Fruit fly (Drosophila melanogaster): ENCODE measurements around the gene Con.
A peak's percentile ranks its signal among the peaks of the same experiment; 100 is the strongest.

Con gene

dm6 chr3L:4992126-4992525 lies 86.7 kb downstream of the Con start (continued):
- TF ChIP-seq ara (GFP tag; IDR thresholded peaks at IDR 0.05) = 0 out of 2 replicates have a peak, but pooled peaks have one; percentile 19
- TF ChIP-seq croc (GFP tag; conservative IDR thresholded peaks at IDR 0.05) = no peak
- no peak for TF ChIP-seq vnd (GFP tag; IDR thresholded peaks at IDR 0.05; ENCODE audit: partially characterized antibody)
- no peak for TF ChIP-seq Mrtf (GFP tag; IDR thresholded peaks at IDR 0.05)
- no peak for TF ChIP-seq toy (GFP tag; IDR thresholded peaks at IDR 0.05)
- no peak for TF ChIP-seq repo (GFP tag; optimal IDR thresholded peaks at IDR 0.05)
- no peak for TF ChIP-seq Dll (GFP tag; IDR thresholded peaks at IDR 0.05; ENCODE audit: partially characterized antibody)
- no peak for TF ChIP-seq eve (GFP tag; optimal IDR thresholded peaks at IDR 0.05)
- TF ChIP-seq bab2 (GFP tag; optimal IDR thresholded peaks at IDR 0.05) = no peak
- peak; percentile 14 for TF ChIP-seq CG14710 (tag; optimal IDR thresholded peaks at IDR 0.05)
- no peak for TF ChIP-seq CG16815 (GFP tag; optimal IDR thresholded peaks at IDR 0.05)
- TF ChIP-seq gem (tag; optimal IDR thresholded peaks at IDR 0.05) = peak; percentile 1
- no peak for TF ChIP-seq Optix (GFP tag; IDR thresholded peaks at IDR 0.05)
- no peak for TF ChIP-seq nmo (GFP tag; optimal IDR thresholded peaks at IDR 0.05)
- TF ChIP-seq HmgD (GFP tag; optimal IDR thresholded peaks at IDR 0.05) = no peak
- no peak for TF ChIP-seq CG18599 (GFP tag; optimal IDR thresholded peaks at IDR 0.05)
- TF ChIP-seq Antp (GFP tag; optimal IDR thresholded peaks at IDR 0.05) = no peak
- no peak for TF ChIP-seq CG16813 (GFP tag; IDR thresholded peaks at IDR 0.05; ENCODE audit: partially characterized antibody)
- no peak for TF ChIP-seq ranshi (GFP tag; IDR thresholded peaks at IDR 0.05)
- no peak for TF ChIP-seq mirr (GFP tag; optimal IDR thresholded peaks at IDR 0.05)
- TF ChIP-seq CG17612 (GFP tag; IDR thresholded peaks at IDR 0.05) = no peak
- no peak for TF ChIP-seq chn (GFP tag; optimal IDR thresholded peaks at IDR 0.05)
- no peak for TF ChIP-seq dm (GFP tag; optimal IDR thresholded peaks at IDR 0.05)
- TF ChIP-seq stwl (tag; optimal IDR thresholded peaks at IDR 0.05) = no peak
- TF ChIP-seq CG9797 (GFP tag; optimal IDR thresholded peaks at IDR 0.05) = no peak
- no peak for TF ChIP-seq gro (GFP tag; optimal IDR thresholded peaks at IDR 0.05)
- TF ChIP-seq Ets65A (GFP tag) = no peak
- TF ChIP-seq CG10147 (GFP tag; optimal IDR thresholded peaks at IDR 0.05) = no peak
- no peak for TF ChIP-seq hb (GFP tag; IDR thresholded peaks at IDR 0.05; ENCODE audit: partially characterized antibody)
- TF ChIP-seq CG14667 (GFP tag; IDR thresholded peaks at IDR 0.05) = no peak
- TF ChIP-seq HHEX (GFP tag; optimal IDR thresholded peaks at IDR 0.05) = no peak
- no peak for TF ChIP-seq klu (GFP tag; IDR thresholded peaks at IDR 0.05)
- no peak for TF ChIP-seq ap (GFP tag; IDR thresholded peaks at IDR 0.05)
- TF ChIP-seq CG5953 (GFP tag; IDR thresholded peaks at IDR 0.05) = no peak
- no peak for TF ChIP-seq Deaf1 (tag; optimal IDR thresholded peaks at IDR 0.05)
- no peak for TF ChIP-seq CG34224 (GFP tag; IDR thresholded peaks at IDR 0.05; ENCODE audit: partially characterized antibody)
- no peak for TF ChIP-seq CG10267 (tag; optimal IDR thresholded peaks at IDR 0.05)
- TF ChIP-seq phol (tag; optimal IDR thresholded peaks at IDR 0.05) = no peak

DNA sequence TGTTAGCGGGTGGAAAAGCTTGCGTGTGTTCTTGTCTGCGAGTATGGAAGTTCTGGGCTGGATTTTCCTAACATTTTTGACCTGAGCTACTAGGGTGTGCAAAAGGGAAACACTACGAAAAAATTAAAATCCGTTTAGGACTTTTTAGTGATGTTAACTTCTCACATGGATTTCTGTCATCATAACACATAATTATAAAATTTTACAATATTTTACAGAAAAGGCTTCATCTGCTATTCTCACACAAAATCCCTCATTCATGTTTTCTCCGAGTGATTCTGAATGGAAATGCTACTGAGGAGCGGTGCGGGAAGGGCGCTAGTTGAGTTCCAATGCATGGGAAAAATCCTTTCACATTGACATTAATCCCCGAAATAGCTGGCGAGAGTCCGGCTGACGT lies 98.2 kb downstream of the Con start, which contains the start of gene CG17030:
Gene CG17030, minus strand, starts transcription at position 101 of the 400 bp plus-strand sequence.
- TF ChIP-seq z (GFP tag; IDR thresholded peaks at IDR 0.05) = no peak
- TF ChIP-seq CG4617 (GFP tag; optimal IDR thresholded peaks at IDR 0.05; ENCODE audit: borderline replicate concordance) = no peak
- no peak for TF ChIP-seq CG11093 (GFP tag; IDR thresholded peaks at IDR 0.05)
- TF ChIP-seq fd3F (GFP tag; optimal IDR thresholded peaks at IDR 0.05) = no peak
- TF ChIP-seq hbn (GFP tag; IDR thresholded peaks at IDR 0.05; ENCODE audit: partially characterized antibody) = no peak
- TF ChIP-seq twi (tag; optimal IDR thresholded peaks at IDR 0.05) = no peak
- no peak for TF ChIP-seq sob (GFP tag; IDR thresholded peaks at IDR 0.05)
- no peak for TF ChIP-seq zen2 (GFP tag; IDR thresholded peaks at IDR 0.05; ENCODE audit: partially characterized antibody)
- TF ChIP-seq CG8944 (GFP tag; optimal IDR thresholded peaks at IDR 0.05) = no peak
- TF ChIP-seq sr (GFP tag; IDR thresholded peaks at IDR 0.05) = no peak
- TF ChIP-seq CG43689 (GFP tag; IDR thresholded peaks at IDR 0.05) = no peak
- TF ChIP-seq hkb (optimal IDR thresholded peaks at IDR 0.05) = no peak
- no peak for TF ChIP-seq hkb (GFP tag; IDR thresholded peaks at IDR 0.05)

Data from whole organism, embryonic.